Fruit fly (Drosophila melanogaster): ENCODE results near the gene CG13255.

Gene CG13255

DNA sequence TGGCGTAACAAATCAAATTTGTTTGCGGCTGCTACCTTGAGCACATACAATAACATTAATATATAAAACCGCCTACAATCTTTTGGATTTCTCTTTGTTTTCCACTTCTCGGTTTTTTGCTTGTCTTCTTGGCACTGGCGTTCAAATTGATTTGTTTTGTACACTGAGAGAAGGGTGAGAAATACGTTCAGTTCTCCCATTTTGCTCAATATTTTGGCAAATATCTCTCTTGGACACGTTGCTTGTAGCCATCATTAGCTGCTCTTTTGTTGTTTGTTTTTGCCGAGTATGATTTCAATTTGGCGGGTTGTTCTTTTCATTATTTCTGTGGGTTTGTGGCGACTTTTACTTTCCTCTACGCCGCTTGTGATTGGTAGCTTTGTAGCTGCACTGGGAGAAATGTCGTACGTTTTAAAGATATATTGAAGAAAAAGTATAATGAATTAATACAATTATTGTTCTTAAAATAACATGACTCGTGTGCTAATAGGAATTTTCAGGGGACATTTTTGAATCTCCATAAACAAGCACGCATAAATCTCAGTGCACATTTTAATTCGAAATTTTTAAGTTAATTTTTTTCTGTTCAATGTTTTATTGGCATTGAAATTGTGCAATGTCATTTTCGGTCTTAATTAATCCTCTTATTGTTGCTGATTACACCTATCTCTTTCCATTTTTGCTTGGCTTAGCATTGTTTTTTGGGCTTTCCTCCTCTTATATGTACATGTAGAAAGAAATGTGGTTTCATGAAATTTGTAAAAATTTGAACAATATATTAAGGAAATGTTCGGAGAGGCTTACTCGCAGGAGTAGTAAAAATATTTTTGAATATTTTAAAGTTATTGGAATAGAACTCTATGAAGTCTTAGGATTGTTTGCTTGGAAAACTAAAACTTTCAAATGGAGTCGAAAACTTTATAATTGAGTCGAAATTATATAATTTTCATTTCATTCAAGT lies 10.1 kb upstream of the CG13255 start (continued):
- TF ChIP-seq Pdp1 (GFP tag; optimal IDR thresholded peaks at IDR 0.05), result peak in 1 of 2 experiments; percentile 10
- no peak for TF ChIP-seq onecut (GFP tag; IDR thresholded peaks at IDR 0.05)
- no peak for TF ChIP-seq Usf (GFP tag; optimal IDR thresholded peaks at IDR 0.05)
- TF ChIP-seq klu (GFP tag; IDR thresholded peaks at IDR 0.05), result no peak
- no peak for TF ChIP-seq az2 (GFP tag; optimal IDR thresholded peaks at IDR 0.05)
- no peak for TF ChIP-seq CG10565 (GFP tag; optimal IDR thresholded peaks at IDR 0.05)
- TF ChIP-seq peb (GFP tag; IDR thresholded peaks at IDR 0.05), result no peak
- no peak for TF ChIP-seq CG1529 (GFP tag; optimal IDR thresholded peaks at IDR 0.05)
- TF ChIP-seq CG18476 (GFP tag; optimal IDR thresholded peaks at IDR 0.05), result no peak
- peak; percentile 18 for TF ChIP-seq CG18619 (GFP tag; optimal IDR thresholded peaks at IDR 0.05)
- no peak for TF ChIP-seq vvl (GFP tag; IDR thresholded peaks at IDR 0.05)
- peak; percentile 76 for TF ChIP-seq slbo (GFP tag; IDR thresholded peaks at IDR 0.05)
- no peak for TF ChIP-seq CG17912 (GFP tag; optimal IDR thresholded peaks at IDR 0.05)
- TF ChIP-seq BEAF-32 (GFP tag; optimal IDR thresholded peaks at IDR 0.05), result no peak
- TF ChIP-seq ase (GFP tag; IDR thresholded peaks at IDR 0.05), result no peak
- TF ChIP-seq CG7271 (tag; optimal IDR thresholded peaks at IDR 0.05), result no peak
- peak; percentile 34 for TF ChIP-seq Hmr (GFP tag; optimal IDR thresholded peaks at IDR 0.05)
- TF ChIP-seq Fer2 (tag; optimal IDR thresholded peaks at IDR 0.05), result no peak
- TF ChIP-seq Xbp1 (GFP tag; optimal IDR thresholded peaks at IDR 0.05), result peak; percentile 48
- TF ChIP-seq Dip2 (GFP tag; IDR thresholded peaks at IDR 0.05), result no peak
- no peak for TF ChIP-seq CG5180 (GFP tag; optimal IDR thresholded peaks at IDR 0.05)
- no peak for TF ChIP-seq MBD-R2 (GFP tag; IDR thresholded peaks at IDR 0.05)
- no peak for TF ChIP-seq Neu2 (GFP tag; optimal IDR thresholded peaks at IDR 0.05; ENCODE audit: borderline replicate concordance)
- TF ChIP-seq run (tag; optimal IDR thresholded peaks at IDR 0.05), result no peak
- TF ChIP-seq H15 (GFP tag; IDR thresholded peaks at IDR 0.05), result no peak
- no peak for TF ChIP-seq CG32767 (GFP tag; IDR thresholded peaks at IDR 0.05)
- TF ChIP-seq Nf-YC (tag; optimal IDR thresholded peaks at IDR 0.05), result no peak
- no peak for TF ChIP-seq otp (GFP tag; IDR thresholded peaks at IDR 0.05)
- peak; percentile 33 for TF ChIP-seq Ets65A (GFP tag)
- peak; percentile 39; the same call in 1 of the 3 replicates for TF ChIP-seq CG11695 (GFP tag; IDR thresholded peaks at IDR 0.05)
- no peak for TF ChIP-seq CG17385 (GFP tag; optimal IDR thresholded peaks at IDR 0.05)
- TF ChIP-seq sens (GFP tag), result peak; percentile 82
- TF ChIP-seq CG15514 (GFP tag; optimal IDR thresholded peaks at IDR 0.05), result no peak
- TF ChIP-seq Ptx1 (GFP tag; IDR thresholded peaks at IDR 0.05), result peak; percentile 65; the same call in 1 of the 2 replicates
- TF ChIP-seq hkb (optimal IDR thresholded peaks at IDR 0.05), result no peak
- TF ChIP-seq hkb (GFP tag; IDR thresholded peaks at IDR 0.05), result 0 out of 2 replicates have a peak, but pooled peaks have one; percentile 8
- no peak for TF ChIP-seq cato (GFP tag; optimal IDR thresholded peaks at IDR 0.05; ENCODE audit: borderline replicate concordance)
- TF ChIP-seq Sox102F (GFP tag; optimal IDR thresholded peaks at IDR 0.05), result peak; percentile 26
- peak; percentile 44; the same call in 1 of the 3 replicates for TF ChIP-seq CG17361 (GFP tag; IDR thresholded peaks at IDR 0.05)
- TF ChIP-seq ken (GFP tag; IDR thresholded peaks at IDR 0.05), result no peak
- no peak for TF ChIP-seq CG13894 (tag; optimal IDR thresholded peaks at IDR 0.05)
- TF ChIP-seq odd (GFP tag; optimal IDR thresholded peaks at IDR 0.05), result no peak
- 0 out of 3 replicates have a peak, but pooled peaks have one; percentile 34 for TF ChIP-seq CG2889 (GFP tag; IDR thresholded peaks at IDR 0.05)
- TF ChIP-seq CG34422 (GFP tag; IDR thresholded peaks at IDR 0.05), result no peak
- no peak for TF ChIP-seq CG7987 (GFP tag; optimal IDR thresholded peaks at IDR 0.05)
- TF ChIP-seq Atf3 (GFP tag; optimal IDR thresholded peaks at IDR 0.05), result no peak
- TF ChIP-seq p53 (GFP tag; optimal IDR thresholded peaks at IDR 0.05), result no peak
- no peak for TF ChIP-seq fd102C (GFP tag; optimal IDR thresholded peaks at IDR 0.05)
- TF ChIP-seq Hmx (GFP tag; optimal IDR thresholded peaks at IDR 0.05), result no peak

Data from whole organism, embryonic.